Fruit fly (Drosophila melanogaster): ENCODE data around the gene Ocho.
A peak's percentile ranks its signal among the peaks of the same experiment; 100 is the strongest.

The Ocho gene

DNA sequence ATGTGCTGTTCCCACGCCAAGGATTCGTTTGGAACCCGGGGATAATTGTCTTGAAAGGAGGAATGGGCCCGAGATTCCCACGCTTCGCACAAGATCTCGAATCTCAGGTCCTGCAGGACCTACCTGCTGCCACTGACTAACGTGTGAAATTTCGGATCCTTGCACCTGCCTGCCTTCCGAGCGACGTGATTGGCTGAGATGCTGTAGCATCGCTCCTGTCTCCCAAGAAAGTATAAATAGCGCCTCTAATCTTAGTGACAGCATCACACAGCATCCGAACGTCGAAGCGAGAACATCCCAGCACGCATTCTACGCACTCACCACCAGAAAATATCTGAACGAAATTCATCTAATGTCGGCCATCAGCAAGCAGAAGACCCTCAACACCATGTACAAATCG is 304 bp downstream of the Ocho start (continued):
- TF ChIP-seq CG9727 (GFP tag; optimal IDR thresholded peaks at IDR 0.05) = no peak
- peak; percentile 22; the same call in 1 of the 2 replicates for TF ChIP-seq CG10959 (GFP tag; IDR thresholded peaks at IDR 0.05)
- TF ChIP-seq Nf-YB (GFP tag; optimal IDR thresholded peaks at IDR 0.05) = peak; percentile 84
- no peak for TF ChIP-seq CG43689 (GFP tag; IDR thresholded peaks at IDR 0.05)
- TF ChIP-seq grau (tag; optimal IDR thresholded peaks at IDR 0.05) = no peak
- no peak for TF ChIP-seq sd (tag; optimal IDR thresholded peaks at IDR 0.05)
- no peak for TF ChIP-seq Optix (GFP tag; IDR thresholded peaks at IDR 0.05)
- no peak for TF ChIP-seq CG18262 (tag; optimal IDR thresholded peaks at IDR 0.05)
- TF ChIP-seq CG6272 (GFP tag; IDR thresholded peaks at IDR 0.05) = no peak
- no peak for TF ChIP-seq CG3995 (GFP tag; optimal IDR thresholded peaks at IDR 0.05)
- no peak for TF ChIP-seq HLH4C (GFP tag; IDR thresholded peaks at IDR 0.05; ENCODE audit: partially characterized antibody)
- no peak for TF ChIP-seq ems (GFP tag; optimal IDR thresholded peaks at IDR 0.05)
- no peak for TF ChIP-seq disco-r (GFP tag; optimal IDR thresholded peaks at IDR 0.05)
- peak; percentile 51; the same call in 1 of the 3 replicates for TF ChIP-seq zfh1 (GFP tag; IDR thresholded peaks at IDR 0.05)
- no peak for TF ChIP-seq luna (GFP tag; optimal IDR thresholded peaks at IDR 0.05)
- TF ChIP-seq Nf-YC (tag; optimal IDR thresholded peaks at IDR 0.05) = peak; percentile 66
- TF ChIP-seq wor (GFP tag; IDR thresholded peaks at IDR 0.05) = no peak
- TF ChIP-seq Atf3 (GFP tag; optimal IDR thresholded peaks at IDR 0.05) = no peak
- no peak for TF ChIP-seq CG2889 (GFP tag; IDR thresholded peaks at IDR 0.05)
- no peak for TF ChIP-seq en (GFP tag; optimal IDR thresholded peaks at IDR 0.05)
- no peak for TF ChIP-seq sc (optimal IDR thresholded peaks at IDR 0.05)
- TF ChIP-seq sc (GFP tag; optimal IDR thresholded peaks at IDR 0.05) = no peak
- no peak for TF ChIP-seq CG13624 (GFP tag; optimal IDR thresholded peaks at IDR 0.05)
- no peak for TF ChIP-seq CG12659 (GFP tag; optimal IDR thresholded peaks at IDR 0.05)
- TF ChIP-seq CG1602 (GFP tag; optimal IDR thresholded peaks at IDR 0.05) = no peak
- no peak for TF ChIP-seq HLHmδ (GFP tag; optimal IDR thresholded peaks at IDR 0.05)
- TF ChIP-seq trem (tag; optimal IDR thresholded peaks at IDR 0.05) = no peak
- no peak for TF ChIP-seq schlank (tag; optimal IDR thresholded peaks at IDR 0.05)
- no peak for TF ChIP-seq Dll (GFP tag; IDR thresholded peaks at IDR 0.05; ENCODE audit: partially characterized antibody)
- TF ChIP-seq HLH3B (GFP tag; IDR thresholded peaks at IDR 0.05) = no peak
- TF ChIP-seq chm (GFP tag; IDR thresholded peaks at IDR 0.05) = peak; percentile 50; the same call in 1 of the 2 replicates
- no peak for TF ChIP-seq CG7357 (GFP tag; IDR thresholded peaks at IDR 0.05)
- TF ChIP-seq CoRest (tag; optimal IDR thresholded peaks at IDR 0.05) = no peak
- 0 out of 3 replicates have a peak, but pooled peaks have one; percentile 43 for TF ChIP-seq CG6791 (GFP tag; IDR thresholded peaks at IDR 0.05; ENCODE audit: partially characterized antibody)
- TF ChIP-seq D (optimal IDR thresholded peaks at IDR 0.05) = peak; percentile 92
- no peak for TF ChIP-seq D (GFP tag; optimal IDR thresholded peaks at IDR 0.05)
- no peak for TF ChIP-seq HmgZ (tag; optimal IDR thresholded peaks at IDR 0.05)
- TF ChIP-seq CG4730 (GFP tag; IDR thresholded peaks at IDR 0.05) = no peak
- TF ChIP-seq Kr (GFP tag; optimal IDR thresholded peaks at IDR 0.05) = peak; percentile 8
- no peak for TF ChIP-seq tio (GFP tag; optimal IDR thresholded peaks at IDR 0.05)
- no peak for TF ChIP-seq CG10565 (GFP tag; optimal IDR thresholded peaks at IDR 0.05)
- no peak for TF ChIP-seq Vsx1 (GFP tag; optimal IDR thresholded peaks at IDR 0.05)
- no peak for TF ChIP-seq Lhr (GFP tag; optimal IDR thresholded peaks at IDR 0.05)
- TF ChIP-seq CG1832 (GFP tag; optimal IDR thresholded peaks at IDR 0.05) = no peak
- no peak for TF ChIP-seq tx (GFP tag; optimal IDR thresholded peaks at IDR 0.05)
- no peak for TF ChIP-seq NFAT (GFP tag; IDR thresholded peaks at IDR 0.05)
- no peak for TF ChIP-seq CG8765 (GFP tag; IDR thresholded peaks at IDR 0.05)
- peak; percentile 56 for TF ChIP-seq CG15479 (GFP tag; optimal IDR thresholded peaks at IDR 0.05)
- TF ChIP-seq grn (GFP tag; optimal IDR thresholded peaks at IDR 0.05) = no peak
- TF ChIP-seq CG17829 (tag; optimal IDR thresholded peaks at IDR 0.05) = no peak
- TF ChIP-seq CG4854 (GFP tag; optimal IDR thresholded peaks at IDR 0.05) = no peak
- no peak for TF ChIP-seq sens (GFP tag)
